Worm (Caenorhabditis elegans): ENCODE measurements around the gene nyn-1.

- TF ChIP-seq unc-55 (GFP tag; optimal IDR thresholded peaks at IDR 0.05) (no peak), fkh-10 (GFP tag; optimal IDR thresholded peaks at IDR 0.05) (no peak), ceh-2 (tag; optimal IDR thresholded peaks at IDR 0.05) (no peak), pax-1 (tag; optimal IDR thresholded peaks at IDR 0.05) (no peak), ceh-24 (tag; optimal IDR thresholded peaks at IDR 0.05) (no peak), C38D4.7 (GFP tag; optimal IDR thresholded peaks at IDR 0.05) (no peak)
Observed at ce11 chrIV:13695302-13695701, 8.5 kb upstream of the nyn-1 start.
